Worm (Caenorhabditis elegans) whole organism, mixed stage, embryonic: ENCODE results near the gene R193.6.

ENCODE experiments used
- M03D4.4 ChIP-seq: sonication (generic microtip); optimal IDR thresholded peaks from 2 replicates; lab custom pipeline; 2017; ENCODE audit warnings: mild to moderate bottlenecking, missing genetic modification characterization, missing compliant biosample characterization
- bed-3 ChIP-seq: fragments of 200-800 bp; sonication (Bioruptor generic); optimal IDR thresholded peaks from 3 replicates; lab custom pipeline; 2018; ENCODE audit warnings: mild to moderate bottlenecking, missing genetic modification characterization, moderate library complexity, missing compliant biosample characterization
- blmp-1 ChIP-seq: fragments of 150-350 bp; optimal IDR thresholded peaks from 2 replicates; lab custom pipeline; 2014; ENCODE audit warnings: missing biosample characterization, missing genetic modification characterization
- ceh-39 ChIP-seq: fragments of 150-350 bp; optimal IDR thresholded peaks from 2 replicates; lab custom pipeline; 2014; ENCODE audit warnings: missing biosample characterization, missing genetic modification characterization
- ceh-43 ChIP-seq: fragments of 200-800 bp; sonication (Bioruptor generic); optimal IDR thresholded peaks from 2 replicates; lab custom pipeline; 2018; ENCODE audit warnings: mild to moderate bottlenecking, missing genetic modification characterization, moderate library complexity, missing compliant biosample characterization
- ceh-83 ChIP-seq: fragments of 200-800 bp; sonication (Bioruptor generic); optimal IDR thresholded peaks from 2 replicates; lab custom pipeline; 2018; ENCODE audit warnings: mild to moderate bottlenecking, missing genetic modification characterization, missing compliant biosample characterization
- ces-1 ChIP-seq: fragments of 150-350 bp; optimal IDR thresholded peaks from 2 replicates; lab custom pipeline; 2014; ENCODE audit warnings: missing biosample characterization, missing genetic modification reagents, missing genetic modification characterization
- cnd-1 ChIP-seq: fragments of 200-800 bp; sonication (Bioruptor generic); optimal IDR thresholded peaks from 2 replicates; lab custom pipeline; 2018; ENCODE audit warnings: mild to moderate bottlenecking, missing genetic modification characterization, missing compliant biosample characterization
- drap-1 ChIP-seq: fragments of 200-800 bp; sonication (Bioruptor generic); optimal IDR thresholded peaks from 3 replicates; lab custom pipeline; 2018; ENCODE audit warnings: mild to moderate bottlenecking, missing genetic modification characterization, missing compliant biosample characterization
- elt-1 ChIP-seq: sonication (generic microtip); optimal IDR thresholded peaks from 2 replicates; lab custom pipeline; 2017; ENCODE audit warnings: missing genetic modification characterization, mild to moderate bottlenecking, missing compliant biosample characterization, antibody characterized with exemption, moderate library complexity, borderline replicate concordance; ENCODE audit not compliant: insufficient read depth
- elt-3 ChIP-seq: fragments of 150-350 bp; optimal IDR thresholded peaks from 2 replicates; lab custom pipeline; 2014; ENCODE audit warnings: missing biosample characterization, missing genetic modification characterization
- flh-1 ChIP-seq: fragments of 200-800 bp; sonication (Bioruptor generic); optimal IDR thresholded peaks from 2 replicates; lab custom pipeline; 2018; ENCODE audit warnings: mild to moderate bottlenecking, missing genetic modification characterization, moderate library complexity, missing compliant biosample characterization
- hlh-1 ChIP-seq: fragments of 150-350 bp; optimal IDR thresholded peaks from 2 replicates; lab custom pipeline; 2014; ENCODE audit warnings: missing biosample characterization, missing genetic modification reagents, missing genetic modification characterization
- lin-13 ChIP-seq: fragments of 150-350 bp; optimal IDR thresholded peaks from 2 replicates; lab custom pipeline; 2014; ENCODE audit warnings: missing biosample characterization, missing genetic modification characterization
- lin-32 ChIP-seq: fragments of 200-800 bp; sonication (Bioruptor generic); optimal IDR thresholded peaks from 2 replicates; lab custom pipeline; 2018; ENCODE audit warnings: mild to moderate bottlenecking, missing genetic modification characterization, missing compliant biosample characterization
- lsy-2 ChIP-seq: fragments of 150-350 bp; optimal IDR thresholded peaks from 2 replicates; lab custom pipeline; 2014; ENCODE audit warnings: missing biosample characterization, missing genetic modification characterization
- mab-5 ChIP-seq: fragments of 150-350 bp; optimal IDR thresholded peaks from 2 replicates; lab custom pipeline; 2014; ENCODE audit warnings: missing biosample characterization, missing genetic modification characterization
- mep-1 ChIP-seq: fragments of 150-350 bp; optimal IDR thresholded peaks from 2 replicates; lab custom pipeline; 2017; ENCODE audit warnings: missing biosample characterization, missing genetic modification reagents, missing genetic modification characterization, inconsistent platforms
- mls-2 ChIP-seq: sonication (generic microtip); optimal IDR thresholded peaks from 2 replicates; lab custom pipeline; 2016; ENCODE audit warnings: mild to moderate bottlenecking, missing genetic modification characterization, moderate library complexity, missing compliant biosample characterization
- nhr-12 ChIP-seq: fragments of 150-350 bp; optimal IDR thresholded peaks from 2 replicates; lab custom pipeline; 2014; ENCODE audit warnings: missing biosample characterization, missing genetic modification characterization
- nhr-2 ChIP-seq: fragments of 150-350 bp; optimal IDR thresholded peaks from 2 replicates; lab custom pipeline; 2014; ENCODE audit warnings: missing biosample characterization, missing genetic modification characterization
- nhr-237 ChIP-seq: fragments of 150-350 bp; optimal IDR thresholded peaks from 2 replicates; lab custom pipeline; 2014; ENCODE audit warnings: missing biosample characterization, missing genetic modification characterization
- nhr-28 ChIP-seq: fragments of 150-350 bp; optimal IDR thresholded peaks from 2 replicates; lab custom pipeline; 2014; ENCODE audit warnings: missing biosample characterization, missing genetic modification characterization
- nhr-76 ChIP-seq: sonication (generic microtip); optimal IDR thresholded peaks from 2 replicates; lab custom pipeline; 2017; ENCODE audit warnings: missing biosample characterization, missing genetic modification characterization
- pha-4 ChIP-seq: fragments of 150-350 bp; optimal IDR thresholded peaks from 2 replicates; lab custom pipeline; 2018; ENCODE audit warnings: missing biosample characterization, missing genetic modification reagents, missing genetic modification characterization
- sem-2 ChIP-seq: fragments of 200-800 bp; sonication (Bioruptor generic); optimal IDR thresholded peaks from 2 replicates; lab custom pipeline; 2018; ENCODE audit warnings: mild to moderate bottlenecking, missing genetic modification characterization, missing compliant biosample characterization
- tbx-8 ChIP-seq: fragments of 200-800 bp; sonication (Bioruptor generic); optimal IDR thresholded peaks from 2 replicates; lab custom pipeline; 2018; ENCODE audit warnings: mild to moderate bottlenecking, missing genetic modification characterization, moderate library complexity, missing compliant biosample characterization
- unc-120 ChIP-seq: sonication (generic microtip); optimal IDR thresholded peaks from 2 replicates; lab custom pipeline; 2017; ENCODE audit warnings: missing genetic modification characterization, missing compliant biosample characterization; ENCODE audit not compliant: poor library complexity, severe bottlenecking
- unc-39 ChIP-seq: fragments of 150-350 bp; optimal IDR thresholded peaks from 2 replicates; lab custom pipeline; 2014; ENCODE audit warnings: missing biosample characterization, missing genetic modification characterization
- unc-62 ChIP-seq: fragments of 150-350 bp; optimal IDR thresholded peaks from 2 replicates; lab custom pipeline; 2014; ENCODE audit warnings: missing biosample characterization, missing genetic modification reagents, missing genetic modification characterization
- ztf-11 ChIP-seq: fragments of 150-350 bp; optimal IDR thresholded peaks from 2 replicates; lab custom pipeline; 2014; ENCODE audit warnings: missing biosample characterization, missing genetic modification characterization

The R193.6 gene

ce11 chrX:1179984-1180383 lies 31.4 kb downstream of the R193.6 start, which contains the start of gene hot-8:
Gene hot-8 (plus strand): TSS chrX:1180284.
- TF ChIP-seq elt-1 (no peak), hlh-1 (tag; lab: Kevin White, UChicago) (no peak), ceh-83 (GFP tag; lab: Kevin White, UChicago) (no peak), lin-13 (tag; lab: Kevin White, UChicago) (no peak), sem-2 (GFP tag; lab: Kevin White, UChicago) (no peak), flh-1 (GFP tag; lab: Kevin White, UChicago) (no peak), ztf-11 (tag; lab: Kevin White, UChicago) (no peak), unc-39 (tag; lab: Kevin White, UChicago) (no peak), unc-62 (GFP tag; lab: Kevin White, UChicago) (no peak), ceh-39 (tag; lab: Kevin White, UChicago) (no peak), M03D4.4 (no peak), nhr-76 (tag; lab: Kevin White, UChicago) (no peak), ces-1 (GFP tag; lab: Kevin White, UChicago) (no peak), nhr-12 (tag; lab: Kevin White, UChicago) (no peak), drap-1 (GFP tag; lab: Kevin White, UChicago) (no peak)
- TF ChIP-seq, all 35 proteins: peak for 0

- TF ChIP-seq drap-1 (GFP tag; lab: Kevin White, UChicago) (no peak), ces-1 (GFP tag; lab: Kevin White, UChicago) (peak; percentile 52)
Measured at ce11 chrX:1181271-1181958, 32.8 kb downstream of the R193.6 start.

ce11 chrX:1183258-1183657 lies 34.7 kb downstream of the R193.6 start:
- TF ChIP-seq blmp-1 (tag; lab: Kevin White, UChicago) (no peak), lsy-2 (tag; lab: Kevin White, UChicago) (no peak), ceh-43 (GFP tag; lab: Kevin White, UChicago) (no peak), flh-1 (GFP tag; lab: Kevin White, UChicago) (no peak), hlh-1 (tag; lab: Kevin White, UChicago) (peak; percentile 4), unc-62 (GFP tag; lab: Kevin White, UChicago) (peak; percentile 67), cnd-1 (no peak), ceh-83 (GFP tag; lab: Kevin White, UChicago) (no peak)

- TF ChIP-seq mls-2 (tag; lab: Kevin White, UChicago) = no peak
- peak; percentile 92 for TF ChIP-seq ces-1 (GFP tag; lab: Kevin White, UChicago)
Measured at ce11 chrX:1183985-1184384, 35.4 kb downstream of the R193.6 start.

ce11 chrX:1185474-1185873 lies 36.9 kb downstream of the R193.6 start:
- TF ChIP-seq mep-1 (tag; lab: Kevin White, UChicago) (no peak), ces-1 (GFP tag; lab: Kevin White, UChicago) (peak; percentile 87)

ce11 chrX:1191582-1191981 lies 43.0 kb downstream of the R193.6 start, which contains the start of gene T13G4.4:
Gene T13G4.4 (minus strand): TSS chrX:1191678.
- peak; percentile 62 for TF ChIP-seq elt-1
- TF ChIP-seq hlh-1 (tag; lab: Kevin White, UChicago) = peak; percentile 88
- peak; percentile 69 for TF ChIP-seq nhr-2 (tag; lab: Kevin White, UChicago)
- no peak for TF ChIP-seq ceh-83 (GFP tag; lab: Kevin White, UChicago)
- TF ChIP-seq unc-62 (GFP tag; lab: Kevin White, UChicago) = peak; percentile 13

ce11 chrX:1192848-1193247 lies 44.3 kb downstream of the R193.6 start, which contains the start of gene T13G4.1:
Gene T13G4.1 (plus strand): TSS chrX:1193148.
- TF ChIP-seq nhr-237 (tag; lab: Kevin White, UChicago) = no peak
- TF ChIP-seq ztf-11 (tag; lab: Kevin White, UChicago) = no peak
- no peak for TF ChIP-seq tbx-8 (GFP tag; lab: Kevin White, UChicago)
- TF ChIP-seq cnd-1 = no peak
- TF ChIP-seq bed-3 (GFP tag; lab: Kevin White, UChicago) = no peak
- no peak for TF ChIP-seq elt-1
- no peak for TF ChIP-seq M03D4.4
- no peak for TF ChIP-seq mep-1 (tag; lab: Kevin White, UChicago)
- TF ChIP-seq ceh-43 (GFP tag; lab: Kevin White, UChicago) = no peak
- TF ChIP-seq mab-5 = no peak
- no peak for TF ChIP-seq blmp-1 (tag; lab: Kevin White, UChicago)
- TF ChIP-seq mls-2 (tag; lab: Kevin White, UChicago) = no peak
- TF ChIP-seq unc-120 = no peak
- no peak for TF ChIP-seq elt-3 (tag; lab: Kevin White, UChicago)
- TF ChIP-seq lin-32 = no peak
- no peak for TF ChIP-seq nhr-28
- TF ChIP-seq pha-4 = no peak
- no peak for TF ChIP-seq ces-1 (GFP tag; lab: Kevin White, UChicago)
- TF ChIP-seq ceh-83 (GFP tag; lab: Kevin White, UChicago) = no peak
- TF ChIP-seq sem-2 (GFP tag; lab: Kevin White, UChicago) = no peak
